Worm (Caenorhabditis elegans) whole organism, L1 larva: Measurements from ENCODE around the gene his-70.

ENCODE experiments used
- aly-2 ChIP-seq: fragments of 150-350 bp; optimal IDR thresholded peaks from 2 replicates; lab custom pipeline; 2014; ENCODE audit warnings: missing biosample characterization, missing genetic modification characterization
- fkh-10 ChIP-seq: sonication (generic microtip); optimal IDR thresholded peaks from 2 replicates; lab custom pipeline; 2017; ENCODE audit warnings: missing biosample characterization, missing genetic modification reagents, missing genetic modification characterization
- hlh-17 ChIP-seq: fragments of 200-800 bp; sonication (Bioruptor generic); optimal IDR thresholded peaks from 2 replicates; lab custom pipeline; 2018; ENCODE audit warnings: missing genetic modification characterization, mild to moderate bottlenecking, missing compliant biosample characterization, moderate library complexity, borderline replicate concordance
- lin-39 ChIP-seq: fragments of 150-350 bp; optimal IDR thresholded peaks from 2 replicates; lab custom pipeline; 2014; ENCODE audit warnings: missing biosample characterization, missing genetic modification reagents, missing genetic modification characterization
- nhr-20 ChIP-seq: sonication (generic microtip); optimal IDR thresholded peaks from 2 replicates; lab custom pipeline; 2016; ENCODE audit warnings: mild to moderate bottlenecking, missing genetic modification characterization, missing compliant biosample characterization
- nhr-76 ChIP-seq: sonication (generic microtip); optimal IDR thresholded peaks from 2 replicates; lab custom pipeline; 2017; ENCODE audit warnings: missing biosample characterization, missing genetic modification characterization
- unc-30 ChIP-seq: sonication (generic microtip); optimal IDR thresholded peaks from 2 replicates; lab custom pipeline; 2017; ENCODE audit warnings: missing biosample characterization, missing genetic modification characterization
- zip-4 ChIP-seq: fragments of 200-800 bp; sonication (Bioruptor generic); optimal IDR thresholded peaks from 2 replicates; lab custom pipeline; 2018; ENCODE audit warnings: mild to moderate bottlenecking, missing genetic modification characterization, moderate library complexity, missing compliant biosample characterization
- ztf-4 ChIP-seq: fragments of 150-350 bp; optimal IDR thresholded peaks from 2 replicates; lab custom pipeline; 2014; ENCODE audit warnings: missing biosample characterization, missing genetic modification characterization

- TF ChIP-seq aly-2 (tag; lab: Kevin White, UChicago) (no peak), nhr-76 (tag; lab: Kevin White, UChicago) (no peak), unc-30 (no peak), fkh-10 (no peak), zip-4 (GFP tag; lab: Kevin White, UChicago) (no peak), ztf-4 (tag; lab: Kevin White, UChicago) (no peak), nhr-20 (no peak), lin-39 (tag; lab: Kevin White, UChicago) (no peak), hlh-17 (GFP tag; lab: Kevin White, UChicago) (no peak)
Measured at ce11 chrIII:4101016-4101415, 41.1 kb upstream of the his-70 start.
